Fruit fly (Drosophila melanogaster): ENCODE results near the gene CG18273.

CG18273 gene

DNA sequence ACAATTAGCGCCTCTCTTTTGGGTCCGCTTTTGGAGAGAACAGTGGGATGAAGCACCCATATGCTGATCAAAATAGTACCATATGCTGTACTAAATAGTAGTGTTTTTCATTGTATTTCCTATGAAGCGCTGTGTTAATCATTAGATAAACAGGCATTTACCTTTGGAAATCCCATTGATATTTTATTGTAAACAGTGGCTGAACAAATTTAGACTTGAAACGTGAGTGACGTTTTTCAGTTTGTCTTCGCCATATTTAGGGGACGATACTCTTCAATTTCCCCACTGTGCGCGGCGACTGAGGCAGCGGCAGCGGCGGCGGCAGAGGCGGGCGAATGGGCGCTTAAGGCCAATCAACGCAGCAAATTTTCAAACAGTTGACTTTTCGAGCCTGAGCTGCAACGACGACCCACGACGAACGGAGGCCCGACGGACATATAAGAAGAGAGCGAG lies 12.2 kb upstream of the CG18273 start (continued):
- TF ChIP-seq HLH106 (tag; optimal IDR thresholded peaks at IDR 0.05) (peak; percentile 80), br (GFP tag; optimal IDR thresholded peaks at IDR 0.05) (peak; percentile 73), dmrt93B (GFP tag; optimal IDR thresholded peaks at IDR 0.05) (peak; percentile 47), Myc (optimal IDR thresholded peaks at IDR 0.05) (no peak), h (GFP tag; optimal IDR thresholded peaks at IDR 0.05) (peak; percentile 82), woc (GFP tag; optimal IDR thresholded peaks at IDR 0.05) (peak; percentile 83), GATAd (GFP tag; optimal IDR thresholded peaks at IDR 0.05) (no peak), pan (optimal IDR thresholded peaks at IDR 0.05) (no peak), Vsx2 (GFP tag; optimal IDR thresholded peaks at IDR 0.05; ENCODE audit: partially characterized antibody) (no peak), dsf (GFP tag; optimal IDR thresholded peaks at IDR 0.05; ENCODE audit: borderline replicate concordance) (no peak), CrebA (GFP tag; optimal IDR thresholded peaks at IDR 0.05; ENCODE audit: borderline replicate concordance) (no peak), lola (GFP tag; optimal IDR thresholded peaks at IDR 0.05) (no peak), foxo (GFP tag; optimal IDR thresholded peaks at IDR 0.05) (peak in 1 of 2 experiments; percentile 77), Jra (GFP tag; optimal IDR thresholded peaks at IDR 0.05) (peak; percentile 4), Abd-B (GFP tag; optimal IDR thresholded peaks at IDR 0.05) (no peak), sv (GFP tag; optimal IDR thresholded peaks at IDR 0.05) (peak; percentile 58)

DNA sequence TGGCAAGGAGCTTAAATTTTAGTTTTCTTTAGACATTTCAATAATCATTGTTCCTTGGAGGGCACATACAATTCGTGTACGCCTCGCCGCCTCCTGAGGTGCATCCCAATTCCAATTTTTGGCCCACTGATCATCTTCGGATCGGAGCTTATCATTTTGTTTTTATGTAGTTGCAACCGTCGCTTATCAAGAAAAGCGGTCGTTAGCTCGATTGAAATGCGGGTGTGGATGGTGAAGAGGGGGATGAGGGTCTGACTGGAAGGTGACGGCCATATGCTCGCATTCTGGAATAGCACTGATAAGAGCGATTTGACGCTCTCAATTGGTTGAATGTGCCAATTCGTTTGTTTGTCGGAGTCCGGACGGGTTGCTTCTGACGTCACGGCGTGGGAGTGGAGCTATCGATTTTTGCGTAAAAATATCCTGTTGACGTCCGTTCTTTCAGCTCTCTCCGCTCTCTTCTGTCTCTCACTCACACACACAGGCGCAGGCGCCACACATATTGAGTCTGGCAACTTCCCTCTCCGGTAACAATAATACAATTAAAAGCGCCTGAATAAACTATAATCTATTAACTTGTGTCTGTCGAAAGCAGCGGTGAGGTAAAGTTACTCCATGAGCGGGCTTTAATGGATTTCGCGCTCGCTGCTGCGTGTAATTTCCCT lies 11.7 kb upstream of the CG18273 start:
- TF ChIP-seq GATAd (GFP tag; optimal IDR thresholded peaks at IDR 0.05) (no peak), h (GFP tag; optimal IDR thresholded peaks at IDR 0.05) (peak; percentile 36), CG9705 (GFP tag; optimal IDR thresholded peaks at IDR 0.05) (no peak), ey (GFP tag; optimal IDR thresholded peaks at IDR 0.05) (no peak), tai (GFP tag; optimal IDR thresholded peaks at IDR 0.05) (no peak), psq (GFP tag; optimal IDR thresholded peaks at IDR 0.05) (no peak), brk (GFP tag; optimal IDR thresholded peaks at IDR 0.05) (no peak), dl (GFP tag; optimal IDR thresholded peaks at IDR 0.05; ENCODE audit: insufficient read depth in 1 of 2, partially characterized antibody in 2 of 2) (no peak), Mio (GFP tag; optimal IDR thresholded peaks at IDR 0.05) (no peak), usp (GFP tag; optimal IDR thresholded peaks at IDR 0.05) (no peak), Sp1 (GFP tag; optimal IDR thresholded peaks at IDR 0.05) (no peak), lola (GFP tag; optimal IDR thresholded peaks at IDR 0.05) (no peak), sv (GFP tag; optimal IDR thresholded peaks at IDR 0.05) (no peak), Rel (GFP tag; optimal IDR thresholded peaks at IDR 0.05) (no peak), Rel (tag; optimal IDR thresholded peaks at IDR 0.05) (peak; percentile 63), jim (GFP tag; optimal IDR thresholded peaks at IDR 0.05) (no peak), woc (GFP tag; optimal IDR thresholded peaks at IDR 0.05) (no peak), CG32264 (GFP tag; optimal IDR thresholded peaks at IDR 0.05) (no peak), CrebA (GFP tag; optimal IDR thresholded peaks at IDR 0.05; ENCODE audit: borderline replicate concordance) (no peak), foxo (GFP tag; optimal IDR thresholded peaks at IDR 0.05) (peak in 1 of 2 experiments; percentile 10), HLH106 (tag; optimal IDR thresholded peaks at IDR 0.05) (no peak)

dm6 chrX:498434-498833 lies 11.1 kb upstream of the CG18273 start:
- TF ChIP-seq brk (GFP tag; optimal IDR thresholded peaks at IDR 0.05) (no peak), dl (GFP tag; optimal IDR thresholded peaks at IDR 0.05; ENCODE audit: insufficient read depth in 1 of 2, partially characterized antibody in 2 of 2) (no peak), rgr (GFP tag; optimal IDR thresholded peaks at IDR 0.05) (no peak), br (GFP tag; optimal IDR thresholded peaks at IDR 0.05) (no peak), sv (GFP tag; optimal IDR thresholded peaks at IDR 0.05) (no peak), Hnf4 (GFP tag; optimal IDR thresholded peaks at IDR 0.05) (no peak), Hr83 (GFP tag; optimal IDR thresholded peaks at IDR 0.05; ENCODE audit: poor library complexity, severe bottlenecking) (no peak), Dif (GFP tag; optimal IDR thresholded peaks at IDR 0.05; ENCODE audit: partially characterized antibody) (no peak), tai (GFP tag; optimal IDR thresholded peaks at IDR 0.05) (no peak), Rel (GFP tag; optimal IDR thresholded peaks at IDR 0.05) (no peak), Rel (tag; optimal IDR thresholded peaks at IDR 0.05) (no peak), Jra (GFP tag; optimal IDR thresholded peaks at IDR 0.05) (no peak), CG9705 (GFP tag; optimal IDR thresholded peaks at IDR 0.05) (no peak), psq (GFP tag; optimal IDR thresholded peaks at IDR 0.05) (no peak), OdsH (GFP tag; optimal IDR thresholded peaks at IDR 0.05) (no peak), h (GFP tag; optimal IDR thresholded peaks at IDR 0.05) (no peak), HLH106 (tag; optimal IDR thresholded peaks at IDR 0.05) (no peak), N (GFP tag; optimal IDR thresholded peaks at IDR 0.05) (no peak), pan (optimal IDR thresholded peaks at IDR 0.05) (no peak), GATAd (GFP tag; optimal IDR thresholded peaks at IDR 0.05) (no peak), Hr78 (GFP tag; optimal IDR thresholded peaks at IDR 0.05) (no peak)

Data from whole organism, wandering third instar larva.